Worm (Caenorhabditis elegans) whole organism, dauer: ENCODE results near the gene F58G6.3.

Experiments used
- unc-62 ChIP-seq: sonication (generic microtip); optimal IDR thresholded peaks from 2 replicates; lab custom pipeline; 2017; ENCODE audit warnings: missing biosample characterization, missing genetic modification reagents, missing genetic modification characterization

F58G6.3 gene

ce11 chrIV:9653184-9653583 is at the start of gene F58G6.3:
TSS of gene F58G6.3 (plus strand) at chrIV:9653535.
- TF ChIP-seq unc-62 (GFP tag; lab: Kevin White, UChicago): no peak

ce11 chrIV:9607945-9608344 is 45.4 kb upstream of the F58G6.3 start:
- no peak for TF ChIP-seq unc-62 (GFP tag; lab: Kevin White, UChicago)

ce11 chrIV:9609095-9609494 is 44.2 kb upstream of the F58G6.3 start:
- TF ChIP-seq unc-62 (GFP tag; lab: Kevin White, UChicago): no peak

- no peak for TF ChIP-seq unc-62 (GFP tag; lab: Kevin White, UChicago)
These were observed 42.4 kb upstream of the F58G6.3 start for ce11 chrIV:9610923-9611322.

- TF ChIP-seq unc-62 (GFP tag; lab: Kevin White, UChicago): no peak
These were observed 40.2 kb upstream of the F58G6.3 start for ce11 chrIV:9613072-9613590.

ce11 chrIV:9614060-9614459 is 39.3 kb upstream of the F58G6.3 start:
- TF ChIP-seq unc-62 (GFP tag; lab: Kevin White, UChicago): no peak

- TF ChIP-seq unc-62 (GFP tag; lab: Kevin White, UChicago): no peak
These were observed 38.6 kb upstream of the F58G6.3 start, which contains the start of gene elt-1 for ce11 chrIV:9614695-9615094. TSS of gene elt-1 (plus strand) at chrIV:9614995.

- TF ChIP-seq unc-62 (GFP tag; lab: Kevin White, UChicago): no peak
These were observed 37.8 kb upstream of the F58G6.3 start for ce11 chrIV:9615511-9615910.

ce11 chrIV:9617358-9617757 is 36.0 kb upstream of the F58G6.3 start:
- TF ChIP-seq unc-62 (GFP tag; lab: Kevin White, UChicago): no peak

ce11 chrIV:9618015-9618414 is 35.3 kb upstream of the F58G6.3 start:
- no peak for TF ChIP-seq unc-62 (GFP tag; lab: Kevin White, UChicago)

- TF ChIP-seq unc-62 (GFP tag; lab: Kevin White, UChicago): no peak
These were observed 34.5 kb upstream of the F58G6.3 start for ce11 chrIV:9618836-9619235.

ce11 chrIV:9622272-9622671 is 31.1 kb upstream of the F58G6.3 start, which contains the start of gene W09C2.7:
TSS of gene W09C2.7 (minus strand) at chrIV:9622372.
- no peak for TF ChIP-seq unc-62 (GFP tag; lab: Kevin White, UChicago)

ce11 chrIV:9623269-9623668 is 30.1 kb upstream of the F58G6.3 start, which contains the start of gene W09C2.9:
TSS of gene W09C2.9 (minus strand) at chrIV:9623369.
- no peak for TF ChIP-seq unc-62 (GFP tag; lab: Kevin White, UChicago)

ce11 chrIV:9624275-9624674 is 29.1 kb upstream of the F58G6.3 start, which contains the start of gene W09C2.8:
TSS of gene W09C2.8 (minus strand) at chrIV:9624375.
- TF ChIP-seq unc-62 (GFP tag; lab: Kevin White, UChicago): no peak

ce11 chrIV:9624977-9625376 is 28.4 kb upstream of the F58G6.3 start, which contains the start of gene W09C2.10:
TSS of gene W09C2.10 (minus strand) at chrIV:9625077.
- TF ChIP-seq unc-62 (GFP tag; lab: Kevin White, UChicago): no peak

ce11 chrIV:9625829-9626228 is 27.5 kb upstream of the F58G6.3 start:
- TF ChIP-seq unc-62 (GFP tag; lab: Kevin White, UChicago): no peak

ce11 chrIV:9627033-9627432 is 26.3 kb upstream of the F58G6.3 start:
- no peak for TF ChIP-seq unc-62 (GFP tag; lab: Kevin White, UChicago)
